Worm (Caenorhabditis elegans) whole organism, late embryonic: ENCODE results near the gene mex-1.

ENCODE experiments used
- C38D4.7 ChIP-seq: fragments of 200-800 bp; sonication (Bioruptor generic); optimal IDR thresholded peaks from 2 replicates; lab custom pipeline; 2018; ENCODE audit warnings: mild to moderate bottlenecking, missing genetic modification characterization, moderate library complexity, missing compliant biosample characterization
- F13H6.1 ChIP-seq: sonication (generic microtip); optimal IDR thresholded peaks from 2 replicates; lab custom pipeline; 2016; ENCODE audit warnings: missing genetic modification characterization, missing compliant biosample characterization
- K02D7.2 ChIP-seq: sonication (generic microtip); optimal IDR thresholded peaks from 2 replicates; lab custom pipeline; 2017; ENCODE audit warnings: mild to moderate bottlenecking, missing genetic modification characterization, missing compliant biosample characterization
- K09A11.1 ChIP-seq: sonication (generic microtip); optimal IDR thresholded peaks from 2 replicates; lab custom pipeline; 2017; ENCODE audit warnings: antibody characterized with exemption, mild to moderate bottlenecking, missing genetic modification characterization, missing compliant biosample characterization; ENCODE audit not compliant: insufficient read depth
- T23F11.4 ChIP-seq: fragments of 200-800 bp; sonication (Bioruptor generic); optimal IDR thresholded peaks from 2 replicates; lab custom pipeline; 2018; ENCODE audit warnings: mild to moderate bottlenecking, missing genetic modification characterization, missing compliant biosample characterization
- ahr-1 ChIP-seq: sonication (generic microtip); optimal IDR thresholded peaks from 2 replicates; lab custom pipeline; 2016; ENCODE audit warnings: missing genetic modification characterization, missing compliant biosample characterization
- ama-1 ChIP-seq: fragments of 150-350 bp; optimal IDR thresholded peaks from 2 replicates; lab custom pipeline; 2014
- ceh-14 ChIP-seq: sonication (generic microtip); optimal IDR thresholded peaks from 2 replicates; lab custom pipeline; 2016; ENCODE audit warnings: missing genotype, missing genetic modification characterization, missing compliant biosample characterization
- ceh-18 ChIP-seq: sonication (generic microtip); optimal IDR thresholded peaks from 2 replicates; lab custom pipeline; 2016; ENCODE audit warnings: missing genetic modification characterization, missing compliant biosample characterization
- ceh-19 ChIP-seq: fragments of 200-800 bp; sonication (Bioruptor generic); optimal IDR thresholded peaks from 2 replicates; lab custom pipeline; 2018; ENCODE audit warnings: mild to moderate bottlenecking, missing genetic modification characterization, missing compliant biosample characterization
- ceh-2 ChIP-seq: sonication (generic microtip); optimal IDR thresholded peaks from 2 replicates; lab custom pipeline; 2016; ENCODE audit warnings: missing genotype, missing genetic modification characterization, missing compliant biosample characterization
- ceh-22 ChIP-seq: sonication (generic microtip); optimal IDR thresholded peaks from 2 replicates; lab custom pipeline; 2017; ENCODE audit warnings: missing biosample characterization, missing genetic modification characterization
- ceh-31 ChIP-seq: sonication (generic microtip); optimal IDR thresholded peaks from 2 replicates; lab custom pipeline; 2016; ENCODE audit warnings: missing genetic modification characterization, missing compliant biosample characterization
- ceh-6 ChIP-seq: fragments of 200-800 bp; sonication (Bioruptor generic); optimal IDR thresholded peaks from 2 replicates; lab custom pipeline; 2018; ENCODE audit warnings: mild to moderate bottlenecking, missing genetic modification characterization, missing compliant biosample characterization
- elt-2 ChIP-seq: sonication (generic microtip); optimal IDR thresholded peaks from 2 replicates; lab custom pipeline; 2016; ENCODE audit warnings: missing genetic modification reagents, missing genetic modification characterization, missing compliant biosample characterization
- ets-4 ChIP-seq: sonication (generic microtip); optimal IDR thresholded peaks from 2 replicates; lab custom pipeline; 2016; ENCODE audit warnings: missing genetic modification characterization, missing compliant biosample characterization
- eyg-1 ChIP-seq: sonication (generic microtip); optimal IDR thresholded peaks from 2 replicates; lab custom pipeline; 2016; ENCODE audit warnings: missing genotype, missing genetic modification characterization, missing compliant biosample characterization
- fax-1 ChIP-seq: sonication (generic microtip); optimal IDR thresholded peaks from 2 replicates; lab custom pipeline; 2016; ENCODE audit warnings: missing genotype, missing genetic modification characterization, missing compliant biosample characterization
- fkh-10 ChIP-seq: fragments of 150-350 bp; optimal IDR thresholded peaks from 2 replicates; lab custom pipeline; 2014; ENCODE audit warnings: missing biosample characterization, missing genetic modification reagents, missing genetic modification characterization
- gmeb-2 ChIP-seq: sonication (generic microtip); optimal IDR thresholded peaks from 2 replicates; lab custom pipeline; 2016; ENCODE audit warnings: missing genetic modification characterization, inconsistent platforms, missing compliant biosample characterization
- hlh-15 ChIP-seq: sonication (generic microtip); optimal IDR thresholded peaks from 2 replicates; lab custom pipeline; 2016; ENCODE audit warnings: missing genetic modification characterization, missing compliant biosample characterization
- hlh-30 ChIP-seq: sonication (generic microtip); optimal IDR thresholded peaks from 2 replicates; lab custom pipeline; 2017; ENCODE audit warnings: antibody characterized with exemption, missing genetic modification characterization, missing compliant biosample characterization; ENCODE audit not compliant: insufficient read depth
- hlh-6 ChIP-seq: sonication (generic microtip); optimal IDR thresholded peaks from 2 replicates; lab custom pipeline; 2016; ENCODE audit warnings: missing genotype, missing genetic modification characterization, missing compliant biosample characterization
- lin-11 ChIP-seq: fragments of 200-800 bp; sonication (Bioruptor generic); optimal IDR thresholded peaks from 2 replicates; lab custom pipeline; 2018; ENCODE audit warnings: mild to moderate bottlenecking, missing genetic modification characterization, missing compliant biosample characterization
- mec-3 ChIP-seq: sonication (generic microtip); optimal IDR thresholded peaks from 2 replicates; lab custom pipeline; 2016; ENCODE audit warnings: borderline replicate concordance, missing genetic modification characterization, missing compliant biosample characterization
- nhr-232 ChIP-seq: sonication (generic microtip); optimal IDR thresholded peaks from 2 replicates; lab custom pipeline; 2016; ENCODE audit warnings: missing genetic modification characterization, missing compliant biosample characterization
- pat-9 ChIP-seq: fragments of 200-800 bp; sonication (Bioruptor generic); optimal IDR thresholded peaks from 2 replicates; lab custom pipeline; 2018; ENCODE audit warnings: mild to moderate bottlenecking, missing genetic modification characterization, moderate library complexity, missing compliant biosample characterization
- pqm-1 ChIP-seq: sonication (generic microtip); optimal IDR thresholded peaks from 2 replicates; lab custom pipeline; 2016; ENCODE audit warnings: missing genetic modification characterization, missing compliant biosample characterization
- pros-1 ChIP-seq: fragments of 150-350 bp; optimal IDR thresholded peaks from 2 replicates; lab custom pipeline; 2014; ENCODE audit warnings: missing biosample characterization, missing genetic modification reagents, missing genetic modification characterization
- ref-2 ChIP-seq: sonication (generic microtip); optimal IDR thresholded peaks from 2 replicates; lab custom pipeline; 2016; ENCODE audit warnings: missing genetic modification characterization, missing compliant biosample characterization
- rnt-1 ChIP-seq: sonication (generic microtip); optimal IDR thresholded peaks from 2 replicates; lab custom pipeline; 2016; ENCODE audit warnings: missing genetic modification characterization, missing compliant biosample characterization
- sdc-2 ChIP-seq: sonication (generic microtip); optimal IDR thresholded peaks from 2 replicates; lab custom pipeline; 2016; ENCODE audit warnings: missing genotype, missing genetic modification characterization, missing compliant biosample characterization
- sox-4 ChIP-seq: sonication (generic microtip); optimal IDR thresholded peaks from 2 replicates; lab custom pipeline; 2017; ENCODE audit warnings: mild to moderate bottlenecking, missing genetic modification characterization, inconsistent platforms, missing compliant biosample characterization
- tbx-2 ChIP-seq: sonication (generic microtip); optimal IDR thresholded peaks from 2 replicates; lab custom pipeline; 2016; ENCODE audit warnings: missing genetic modification characterization, missing compliant biosample characterization
- tbx-7 ChIP-seq: sonication (generic microtip); optimal IDR thresholded peaks from 2 replicates; lab custom pipeline; 2016; ENCODE audit warnings: missing genotype, missing genetic modification characterization, missing compliant biosample characterization
- unc-3 ChIP-seq, 2 experiments: fragments of 200-800 bp in 1 of 2; sonication (Bioruptor generic) in 1 of 2; sonication (generic microtip) in 1 of 2; conservative IDR thresholded peaks in 1 of 2; optimal IDR thresholded peaks in 1 of 2; 2 replicates each; pipeline versions ENCODE4 v1.3.6 to Lab custom; 2016 to 2022; ENCODE audit warnings: missing compliant biosample characterization in 2 of 2, missing genetic modification characterization in 2 of 2, missing genetic modification reagents in 1 of 2
- unc-55 ChIP-seq: sonication (generic microtip); optimal IDR thresholded peaks from 2 replicates; lab custom pipeline; 2017; ENCODE audit warnings: missing biosample characterization, missing genetic modification reagents, missing genetic modification characterization
- unc-86 ChIP-seq: sonication (generic microtip); optimal IDR thresholded peaks from 2 replicates; lab custom pipeline; 2016; ENCODE audit warnings: missing genetic modification characterization, missing compliant biosample characterization
- ztf-16 ChIP-seq: sonication (generic microtip); optimal IDR thresholded peaks from 2 replicates; lab custom pipeline; 2017; ENCODE audit warnings: missing genetic modification characterization, missing compliant biosample characterization

mex-1 gene

ce11 chrII:11980110-11980509 lies 11.7 kb downstream of the mex-1 start (continued):
- peak; percentile 13 for TF ChIP-seq ceh-19 (GFP tag; lab: Kevin White, UChicago)
- peak; percentile 1 for TF ChIP-seq lin-11 (tag; lab: Kevin White, UChicago)
- TF ChIP-seq T23F11.4 (GFP tag; lab: Kevin White, UChicago) = no peak
- TF ChIP-seq rnt-1 (tag; lab: Kevin White, UChicago) = no peak
- no peak for TF ChIP-seq K09A11.1 (tag; lab: Kevin White, UChicago)
- TF ChIP-seq ceh-18 (tag; lab: Kevin White, UChicago) = peak; percentile 1
- no peak for TF ChIP-seq C38D4.7 (GFP tag; lab: Kevin White, UChicago)
- no peak for TF ChIP-seq F13H6.1
- TF ChIP-seq pat-9 (tag; lab: Kevin White, UChicago) = no peak
- TF ChIP-seq elt-2 = peak; percentile 70
- TF ChIP-seq eyg-1 (tag; lab: Kevin White, UChicago) = peak; percentile 21
- TF ChIP-seq sox-4 (tag; lab: Kevin White, UChicago) = no peak
- no peak for TF ChIP-seq nhr-232 (tag; lab: Kevin White, UChicago)
- TF ChIP-seq unc-55 (GFP tag; lab: Kevin White, UChicago) = no peak
- TF ChIP-seq hlh-15 = peak; percentile 44
- TF ChIP-seq hlh-6 = no peak
- no peak for TF ChIP-seq hlh-30 (tag; lab: Kevin White, UChicago)
- peak; percentile 24 for TF ChIP-seq ztf-16
- peak; percentile 7 for TF ChIP-seq gmeb-2 (tag; lab: Kevin White, UChicago)
- no peak for TF ChIP-seq ceh-6
- no peak for TF ChIP-seq sdc-2 (tag; lab: Kevin White, UChicago)
- peak; percentile 83 for TF ChIP-seq ceh-31 (tag; lab: Kevin White, UChicago)
- 0 out of 2 replicates have a peak, but pooled peaks have one; percentile 13 for TF ChIP-seq unc-3 (GFP tag; conservative IDR thresholded peaks at IDR 0.05; lab: Robert Waterston, UW)
- peak; percentile 35 for TF ChIP-seq unc-3 (tag; optimal IDR thresholded peaks at IDR 0.05; lab: Kevin White, UChicago)
- peak; percentile 34 for TF ChIP-seq tbx-7
- TF ChIP-seq ceh-14 (tag; lab: Kevin White, UChicago) = peak; percentile 78
- TF ChIP-seq ref-2 (tag; lab: Kevin White, UChicago) = no peak
- no peak for TF ChIP-seq pros-1 (tag; lab: Kevin White, UChicago)
- no peak for TF ChIP-seq ceh-22
- peak; percentile 79 for TF ChIP-seq tbx-2 (tag; lab: Kevin White, UChicago)
- peak; percentile 19 for TF ChIP-seq unc-86 (tag; lab: Kevin White, UChicago)
- peak; percentile 69 for TF ChIP-seq ets-4 (tag; lab: Kevin White, UChicago)
- TF ChIP-seq, all 69 proteins: peak for 28

ce11 chrII:11988724-11989123 lies 20.3 kb downstream of the mex-1 start, which contains the start of gene Y17G7B.3:
TSS of gene Y17G7B.3 (plus strand) at chrII:11989024.
- TF ChIP-seq K09A11.1 (tag; lab: Kevin White, UChicago) (no peak), fax-1 (tag; lab: Kevin White, UChicago) (no peak), mec-3 (tag; lab: Kevin White, UChicago) (no peak), C38D4.7 (GFP tag; lab: Kevin White, UChicago) (no peak), ceh-18 (tag; lab: Kevin White, UChicago) (no peak), fkh-10 (GFP tag; lab: Kevin White, UChicago) (no peak), ceh-14 (tag; lab: Kevin White, UChicago) (no peak), ceh-31 (tag; lab: Kevin White, UChicago) (no peak), hlh-6 (no peak), pqm-1 (tag; lab: Kevin White, UChicago) (no peak), tbx-2 (tag; lab: Kevin White, UChicago) (no peak), sdc-2 (tag; lab: Kevin White, UChicago) (no peak), K02D7.2 (tag; lab: Kevin White, UChicago) (no peak), ama-1 (lab: Kevin White, UChicago) (no peak), ceh-2 (no peak), lin-11 (tag; lab: Kevin White, UChicago) (no peak), ahr-1 (no peak)
